Fruit fly (Drosophila melanogaster) whole organism, embryonic: ENCODE results near the gene pxb.

Source experiments
- CG10147 ChIP-seq: fragments of 200-800 bp; sonication (Bioruptor generic); optimal IDR thresholded peaks from 2 replicates; lab custom pipeline; 2019; ENCODE audit warnings: missing biosample characterization, mild to moderate bottlenecking, missing genetic modification characterization, moderate library complexity
- CG11504 ChIP-seq: fragments of 200-800 bp; sonication (Bioruptor generic); optimal IDR thresholded peaks from 3 replicates; lab custom pipeline; 2019; ENCODE audit warnings: missing biosample characterization, mild to moderate bottlenecking, missing genetic modification characterization, moderate library complexity
- CG11695 ChIP-seq: fragments of 200-800 bp; sonication (Bioruptor generic); IDR thresholded peaks from 3 replicates; pipeline ENCODE4 v1.3.6; 2022; ENCODE audit warnings: missing biosample characterization, missing genetic modification characterization
- CG1233 ChIP-seq: fragments of 200-800 bp; sonication (Bioruptor generic); optimal IDR thresholded peaks from 4 replicates; lab custom pipeline; 2018; ENCODE audit warnings: missing biosample characterization, mild to moderate bottlenecking, missing genetic modification characterization
- CG14441 ChIP-seq: fragments of 200-800 bp; sonication (Bioruptor generic); IDR thresholded peaks from 2 replicates; pipeline ENCODE4 v1.3.6; 2022; ENCODE audit warnings: missing biosample characterization, missing genetic modification characterization
- CG15073 ChIP-seq: fragments of 200-800 bp; sonication (Bioruptor generic); optimal IDR thresholded peaks from 2 replicates; lab custom pipeline; 2016; ENCODE audit warnings: missing biosample characterization, missing genetic modification characterization
- CG16863 ChIP-seq: fragments of 200-800 bp; sonication (Bioruptor generic); optimal IDR thresholded peaks from 3 replicates; lab custom pipeline; 2016; ENCODE audit warnings: missing biosample characterization, missing genetic modification characterization
- CG17328 ChIP-seq: fragments of 200-800 bp; sonication (Bioruptor generic); IDR thresholded peaks from 2 replicates; pipeline ENCODE4 v1.3.6; 2022; ENCODE audit warnings: missing biosample characterization, missing genetic modification characterization
- CG17829 ChIP-seq: fragments of 200-800 bp; optimal IDR thresholded peaks from 2 replicates; lab custom pipeline; 2019; ENCODE audit warnings: missing biosample characterization, mild to moderate bottlenecking, missing genetic modification characterization, moderate library complexity
- CG18476 ChIP-seq: fragments of 200-800 bp; sonication (Bioruptor generic); optimal IDR thresholded peaks from 2 replicates; lab custom pipeline; 2016; ENCODE audit warnings: missing biosample characterization, mild to moderate bottlenecking, missing genetic modification characterization
- CG2199 ChIP-seq: fragments of 200-800 bp; sonication (Bioruptor generic); IDR thresholded peaks from 3 replicates; pipeline ENCODE4 v1.3.6; 2022; ENCODE audit warnings: missing biosample characterization, missing genetic modification characterization
- CG30020 ChIP-seq: fragments of 200-800 bp; optimal IDR thresholded peaks from 2 replicates; lab custom pipeline; 2019; ENCODE audit warnings: missing biosample characterization, mild to moderate bottlenecking, missing genetic modification characterization, moderate library complexity
- CG31441 ChIP-seq: fragments of 200-800 bp; sonication (Bioruptor generic); IDR thresholded peaks from 2 replicates; pipeline ENCODE4 v1.3.6; 2022; ENCODE audit warnings: missing biosample characterization, missing genetic modification characterization
- CG43689 ChIP-seq: fragments of 200-800 bp; sonication (Bioruptor generic); IDR thresholded peaks from 2 replicates; pipeline ENCODE4 v1.3.6; 2022; ENCODE audit warnings: missing biosample characterization, missing genetic modification characterization
- CG4424 ChIP-seq: fragments of 200-800 bp; sonication (Bioruptor generic); optimal IDR thresholded peaks from 3 replicates; lab custom pipeline; 2016; ENCODE audit warnings: missing biosample characterization, missing genetic modification characterization
- CG6654 ChIP-seq: fragments of 200-800 bp; sonication (Bioruptor generic); optimal IDR thresholded peaks from 2 replicates; lab custom pipeline; 2017; ENCODE audit warnings: missing biosample characterization, mild to moderate bottlenecking, missing genetic modification characterization
- CG6765 ChIP-seq: fragments of 200-800 bp; sonication (Bioruptor generic); optimal IDR thresholded peaks from 3 replicates; lab custom pipeline; 2017; ENCODE audit warnings: missing biosample characterization, mild to moderate bottlenecking, missing genetic modification characterization
- CG7839 ChIP-seq: fragments of 200-800 bp; sonication (Bioruptor generic); optimal IDR thresholded peaks from 3 replicates; lab custom pipeline; 2018; ENCODE audit warnings: missing biosample characterization, mild to moderate bottlenecking, missing genetic modification characterization, moderate library complexity
- CG8765 ChIP-seq: fragments of 200-800 bp; sonication (Bioruptor generic); IDR thresholded peaks from 2 replicates; pipeline ENCODE4 v1.3.6; 2022; ENCODE audit warnings: missing biosample characterization, missing genetic modification characterization
- D19A ChIP-seq: fragments of 200-800 bp; optimal IDR thresholded peaks from 3 replicates; lab custom pipeline; 2019; ENCODE audit warnings: missing biosample characterization, mild to moderate bottlenecking, missing genetic modification characterization, moderate library complexity
- E2f1 ChIP-seq: fragments of 200-800 bp; sonication (Bioruptor generic); IDR thresholded peaks from 2 replicates; pipeline ENCODE4 v1.3.6; 2022; ENCODE audit warnings: missing biosample characterization, missing genetic modification characterization
- Gug ChIP-seq: fragments of 200-800 bp; sonication (Bioruptor generic); IDR thresholded peaks from 4 replicates; pipeline ENCODE4 v1.3.6; 2022; ENCODE audit warnings: missing biosample characterization, missing genetic modification characterization
- HmgZ ChIP-seq: fragments of 200-800 bp; sonication (Bioruptor generic); optimal IDR thresholded peaks from 2 replicates; lab custom pipeline; 2018; ENCODE audit warnings: missing biosample characterization, mild to moderate bottlenecking, missing genetic modification characterization
- Hmr ChIP-seq: fragments of 200-800 bp; sonication (Bioruptor generic); optimal IDR thresholded peaks from 3 replicates; lab custom pipeline; 2017; ENCODE audit warnings: mild to moderate bottlenecking, missing biosample characterization, missing genetic modification reagents, missing genetic modification characterization
- Myb ChIP-seq: fragments of 200-800 bp; sonication (Bioruptor generic); optimal IDR thresholded peaks from 2 replicates; lab custom pipeline; 2016; ENCODE audit warnings: missing biosample characterization, missing genetic modification characterization
- Oli ChIP-seq: fragments of 200-800 bp; sonication (Bioruptor generic); optimal IDR thresholded peaks from 2 replicates; lab custom pipeline; 2018; ENCODE audit warnings: missing biosample characterization, mild to moderate bottlenecking, missing genetic modification characterization, moderate library complexity
- Six4 ChIP-seq: fragments of 200-800 bp; sonication (Bioruptor generic); optimal IDR thresholded peaks from 2 replicates; lab custom pipeline; 2016; ENCODE audit warnings: missing biosample characterization, missing genetic modification characterization
- Tbp ChIP-seq: fragments of >200 bp; optimal IDR thresholded peaks from 2 replicates; lab custom pipeline; 2018; ENCODE audit warnings: missing biosample characterization, missing genetic modification characterization
- Trl ChIP-seq, 3 experiments: fragments of >200 bp in 2 of 3; fragments of 200-800 bp in 1 of 3; sonication (Bioruptor generic) in 1 of 3; optimal IDR thresholded peaks; 2 replicates in 1 of 3; 3 replicates in 2 of 3; lab custom pipeline; 2016 to 2017; ENCODE audit warnings: missing biosample characterization in 1 of 3, missing genetic modification characterization in 1 of 3
- Xbp1 ChIP-seq: fragments of 200-800 bp; sonication (Bioruptor generic); optimal IDR thresholded peaks from 3 replicates; lab custom pipeline; 2016; ENCODE audit warnings: missing biosample characterization, mild to moderate bottlenecking, missing genetic modification characterization
- ac ChIP-seq: fragments of 200-800 bp; sonication (Bioruptor generic); optimal IDR thresholded peaks from 3 replicates; lab custom pipeline; 2017; ENCODE audit warnings: missing biosample characterization, mild to moderate bottlenecking, missing genetic modification characterization
- bsh ChIP-seq, 2 experiments: fragments of 200-800 bp; sonication (Bioruptor generic); optimal IDR thresholded peaks; 2 replicates each; lab custom pipeline; 2017 to 2018; ENCODE audit warnings: mild to moderate bottlenecking in 2 of 2, missing biosample characterization in 2 of 2, missing genetic modification characterization in 2 of 2, moderate library complexity in 1 of 2
- crol ChIP-seq: fragments of 200-800 bp; sonication (Bioruptor generic); IDR thresholded peaks from 2 replicates; pipeline ENCODE4 v1.3.6; 2022; ENCODE audit warnings: missing biosample characterization, missing genetic modification characterization
- dmrt11E ChIP-seq: fragments of 200-800 bp; sonication (Bioruptor generic); optimal IDR thresholded peaks from 3 replicates; lab custom pipeline; 2018; ENCODE audit warnings: missing biosample characterization, mild to moderate bottlenecking, missing genetic modification characterization, moderate library complexity
- dmrt99B ChIP-seq: fragments of 200-800 bp; sonication (Bioruptor generic); optimal IDR thresholded peaks from 2 replicates; lab custom pipeline; 2018; ENCODE audit warnings: missing biosample characterization, mild to moderate bottlenecking, missing genetic modification characterization, moderate library complexity
- dpn ChIP-seq, 2 experiments: fragments of 200-800 bp; sonication (Bioruptor generic); optimal IDR thresholded peaks; 3 replicates each; lab custom pipeline; 2016; ENCODE audit warnings: missing biosample characterization in 2 of 2, missing genetic modification characterization in 2 of 2
- eyg ChIP-seq: fragments of 200-800 bp; sonication (Bioruptor generic); optimal IDR thresholded peaks from 3 replicates; lab custom pipeline; 2016; ENCODE audit warnings: missing biosample characterization, missing genetic modification characterization
- fd102C ChIP-seq: fragments of 200-800 bp; sonication (Bioruptor generic); optimal IDR thresholded peaks from 2 replicates; lab custom pipeline; 2018; ENCODE audit warnings: missing biosample characterization, mild to moderate bottlenecking, missing genetic modification characterization, moderate library complexity
- org-1 ChIP-seq: fragments of 200-800 bp; sonication (Bioruptor generic); optimal IDR thresholded peaks from 2 replicates; lab custom pipeline; 2017; ENCODE audit warnings: missing biosample characterization, missing genetic modification characterization
- otp ChIP-seq: fragments of 200-800 bp; sonication (Bioruptor generic); IDR thresholded peaks from 3 replicates; pipeline ENCODE4, ENCODE4 v1.3.6; 2022; ENCODE audit warnings: missing biosample characterization, missing genetic modification characterization
- pnt ChIP-seq: fragments of 200-800 bp; sonication (Bioruptor generic); optimal IDR thresholded peaks from 3 replicates; lab custom pipeline; 2016; ENCODE audit warnings: missing biosample characterization, missing genetic modification characterization
- prd ChIP-seq, 3 experiments: fragments of >200 bp in 2 of 3; fragments of 200-800 bp in 1 of 3; sonication (Bioruptor generic) in 1 of 3; optimal IDR thresholded peaks in 2 of 3; IDR thresholded peaks in 1 of 3; 2 replicates in 2 of 3; 3 replicates in 1 of 3; pipeline versions ENCODE4 v1.3.6 to Lab custom; 2017 to 2022; ENCODE audit warnings: missing biosample characterization in 1 of 3, missing genetic modification characterization in 1 of 3
- pum ChIP-seq: fragments of 200-800 bp; sonication (Bioruptor generic); optimal IDR thresholded peaks from 2 replicates; lab custom pipeline; 2016; ENCODE audit warnings: missing biosample characterization, missing genetic modification characterization
- scrt ChIP-seq: fragments of 200-800 bp; sonication (Bioruptor generic); optimal IDR thresholded peaks from 2 replicates; lab custom pipeline; 2018; ENCODE audit warnings: missing biosample characterization, mild to moderate bottlenecking, missing genetic modification characterization, moderate library complexity
- sens ChIP-seq: fragments of 200-800 bp; sonication (Bioruptor generic); peaks from one replicate; lab custom pipeline; 2016; ENCODE audit warnings: missing biosample characterization, missing genetic modification characterization
- seq ChIP-seq: fragments of 200-800 bp; sonication (Bioruptor generic); IDR thresholded peaks from 2 replicates; pipeline ENCODE4 v1.3.6; 2022; ENCODE audit warnings: missing biosample characterization, missing genetic modification characterization
- shn ChIP-seq: fragments of 200-800 bp; sonication (Bioruptor generic); optimal IDR thresholded peaks from 3 replicates; lab custom pipeline; 2016; ENCODE audit warnings: missing biosample characterization, missing genetic modification characterization
- ssp ChIP-seq: fragments of 200-800 bp; sonication (Bioruptor generic); IDR thresholded peaks from 2 replicates; pipeline ENCODE4 v1.3.6; 2022; ENCODE audit warnings: missing biosample characterization, missing genetic modification characterization
- tio ChIP-seq: fragments of 200-800 bp; sonication (Bioruptor generic); optimal IDR thresholded peaks from 2 replicates; lab custom pipeline; 2017; ENCODE audit warnings: missing biosample characterization, missing genetic modification characterization, inconsistent platforms
- vfl ChIP-seq: fragments of 200-800 bp; sonication (Bioruptor generic); optimal IDR thresholded peaks from 2 replicates; lab custom pipeline; 2016; ENCODE audit warnings: missing biosample characterization, missing genetic modification characterization

The pxb gene

DNA sequence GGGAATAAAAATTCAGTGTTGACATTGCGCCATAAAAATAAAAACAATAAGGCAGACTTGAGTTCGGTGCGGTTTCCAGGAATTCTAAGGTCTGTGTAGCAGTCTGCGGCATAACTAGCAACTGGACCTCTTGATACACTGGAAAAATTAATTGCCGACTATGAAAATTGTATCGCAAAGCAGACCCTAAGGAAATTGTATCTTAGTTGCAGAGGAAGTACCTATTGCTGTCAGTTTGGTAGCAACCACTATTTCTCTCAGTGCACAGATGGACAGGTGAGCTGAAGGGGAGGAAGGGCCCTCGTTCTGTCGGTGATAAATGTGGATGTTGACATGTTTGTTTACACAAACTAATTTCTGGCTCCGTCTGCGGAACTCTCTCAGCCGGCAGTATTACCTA, 21.2 kb upstream of the pxb start (continued):
- TF ChIP-seq CG6654 (GFP tag; lab: Kevin White, UChicago) (no peak), ac (peak; percentile 75), Tbp (GFP tag; lab: Kevin White, UChicago) (no peak), Myb (GFP tag; lab: Kevin White, UChicago) (peak; percentile 1), CG8765 (GFP tag; lab: Robert Waterston, UW) (peak; percentile 76; the same call in 1 of the 2 replicates), ssp (peak; percentile 32; the same call in 1 of the 2 replicates), CG15073 (no peak), pnt (peak; percentile 64), org-1 (GFP tag; lab: Kevin White, UChicago) (peak; percentile 39), CG11504 (tag; lab: Kevin White, UChicago) (no peak), pum (GFP tag; lab: Kevin White, UChicago) (peak; percentile 84), CG17829 (tag; lab: Kevin White, UChicago) (peak; percentile 62), CG4424 (GFP tag; lab: Kevin White, UChicago) (peak; percentile 33), HmgZ (tag; lab: Kevin White, UChicago) (no peak), CG7839 (tag; lab: Kevin White, UChicago) (peak; percentile 44), prd (optimal IDR thresholded peaks at IDR 0.05; lab: Kevin White, UChicago) (no peak), prd (GFP tag; IDR thresholded peaks at IDR 0.05; lab: Robert Waterston, UW) (peak; percentile 66), eyg (GFP tag; lab: Kevin White, UChicago) (no peak), CG18476 (GFP tag; lab: Kevin White, UChicago) (no peak), CG6765 (GFP tag; lab: Kevin White, UChicago) (no peak), scrt (GFP tag; lab: Kevin White, UChicago) (no peak), tio (GFP tag; lab: Kevin White, UChicago) (no peak), Gug (GFP tag; lab: Robert Waterston, UW) (peak; percentile 46; the same call in 2 of the 4 replicates), Hmr (GFP tag; lab: Kevin White, UChicago) (no peak), vfl (peak; percentile 31), CG1233 (GFP tag; lab: Kevin White, UChicago) (no peak), dmrt99B (tag; lab: Kevin White, UChicago) (peak; percentile 19), CG43689 (GFP tag; lab: Robert Waterston, UW) (no peak), Xbp1 (GFP tag; lab: Kevin White, UChicago) (peak; percentile 17), CG30020 (no peak), otp (GFP tag; lab: Robert Waterston, UW) (peak; percentile 54; the same call in 1 of the 3 replicates), crol (GFP tag; lab: Robert Waterston, UW) (peak; percentile 41), dpn (GFP tag; optimal IDR thresholded peaks at IDR 0.05; lab: Kevin White, UChicago) (peak; percentile 25 to 66), CG11695 (0 out of 3 replicates have a peak, but pooled peaks have one; percentile 39), CG10147 (GFP tag; lab: Kevin White, UChicago) (no peak), shn (GFP tag; lab: Kevin White, UChicago) (peak; percentile 14), dmrt11E (tag; lab: Kevin White, UChicago) (peak; percentile 70), Trl (optimal IDR thresholded peaks at IDR 0.05; lab: Kevin White, UChicago) (no peak), Trl (GFP tag; optimal IDR thresholded peaks at IDR 0.05; lab: Kevin White, UChicago) (peak; percentile 68), D19A (tag; lab: Kevin White, UChicago) (peak; percentile 18), CG31441 (GFP tag; lab: Robert Waterston, UW) (peak; percentile 39; the same call in 1 of the 2 replicates), bsh (GFP tag; optimal IDR thresholded peaks at IDR 0.05; lab: Kevin White, UChicago) (peak; percentile 3 to 28), CG2199 (GFP tag; lab: Robert Waterston, UW) (0 out of 3 replicates have a peak, but pooled peaks have one; percentile 44), E2f1 (GFP tag; lab: Robert Waterston, UW) (0 out of 2 replicates have a peak, but pooled peaks have one; percentile 23), Six4 (peak; percentile 1), seq (GFP tag; lab: Robert Waterston, UW) (no peak), sens (GFP tag; lab: Kevin White, UChicago) (peak; percentile 98), CG17328 (peak; percentile 54), CG16863 (GFP tag; lab: Kevin White, UChicago) (peak; percentile 13), CG14441 (GFP tag; lab: Robert Waterston, UW) (no peak), fd102C (GFP tag; lab: Kevin White, UChicago) (peak; percentile 82), Oli (tag; lab: Kevin White, UChicago) (peak; percentile 18)
